Fruit fly (Drosophila melanogaster) whole organism, wandering third instar larva: Measurements from ENCODE around the gene CG6325.

ENCODE experiments used
- Abd-B ChIP-seq: fragments of >200 bp; optimal IDR thresholded peaks from 2 replicates; lab custom pipeline; 2017; ENCODE audit warnings: missing biosample characterization, missing genetic modification characterization
- CG32264 ChIP-seq: fragments of 200-800 bp; sonication (Bioruptor generic); optimal IDR thresholded peaks from 2 replicates; lab custom pipeline; 2016; ENCODE audit warnings: missing biosample characterization, missing genetic modification characterization
- CG9705 ChIP-seq: fragments of 200-800 bp; sonication (Bioruptor generic); optimal IDR thresholded peaks from 2 replicates; lab custom pipeline; 2018; ENCODE audit warnings: missing biosample characterization, mild to moderate bottlenecking, missing genetic modification characterization
- CrebA ChIP-seq: fragments of 200-800 bp; sonication (Bioruptor generic); optimal IDR thresholded peaks from 2 replicates; lab custom pipeline; 2016; ENCODE audit warnings: missing biosample characterization, mild to moderate bottlenecking, missing genetic modification characterization, borderline replicate concordance
- Dfd ChIP-seq: fragments of >200 bp; optimal IDR thresholded peaks from 2 replicates; lab custom pipeline; 2017; ENCODE audit warnings: missing biosample characterization, missing genetic modification characterization
- Dif ChIP-seq: fragments of 200-275, 200-300 bp; sonication (Bioruptor generic); optimal IDR thresholded peaks from 2 replicates; lab custom pipeline; 2018; ENCODE audit warnings: missing biosample characterization, missing genetic modification characterization; ENCODE audit not compliant: partially characterized antibody
- GATAd ChIP-seq: sonication (Bioruptor generic); optimal IDR thresholded peaks from 2 replicates; lab custom pipeline; 2016; ENCODE audit warnings: missing biosample characterization, missing genetic modification characterization
- HLH106 ChIP-seq: fragments of 200-800 bp; optimal IDR thresholded peaks from 3 replicates; lab custom pipeline; 2019; ENCODE audit warnings: missing biosample characterization, mild to moderate bottlenecking, missing genetic modification characterization, moderate library complexity
- Hnf4 ChIP-seq: fragments of 200-800 bp; sonication (Bioruptor generic); optimal IDR thresholded peaks from 2 replicates; lab custom pipeline; 2016; ENCODE audit warnings: missing biosample characterization, mild to moderate bottlenecking, missing genetic modification characterization
- Hr78 ChIP-seq: fragments of >200 bp; optimal IDR thresholded peaks from 2 replicates; lab custom pipeline; 2017; ENCODE audit warnings: missing biosample characterization, missing genetic modification characterization
- Hr83 ChIP-seq: fragments of 200-300 bp; sonication (Bioruptor generic); optimal IDR thresholded peaks from 2 replicates; lab custom pipeline; 2016; ENCODE audit warnings: missing biosample characterization, mild to moderate bottlenecking, missing genetic modification characterization, moderate library complexity; ENCODE audit not compliant: poor library complexity, severe bottlenecking
- Jra ChIP-seq: sonication (Bioruptor generic); optimal IDR thresholded peaks from 2 replicates; lab custom pipeline; 2016; ENCODE audit warnings: missing biosample characterization, missing genetic modification characterization
- Mio ChIP-seq: sonication (Bioruptor generic); optimal IDR thresholded peaks from 2 replicates; lab custom pipeline; 2016; ENCODE audit warnings: missing biosample characterization, missing genetic modification characterization
- Myc ChIP-seq: fragments of >200 bp; optimal IDR thresholded peaks from 2 replicates; lab custom pipeline; 2017
- N ChIP-seq: fragments of >200 bp; optimal IDR thresholded peaks from 2 replicates; lab custom pipeline; 2018; ENCODE audit warnings: missing biosample characterization, missing external identifiers, missing genetic modification characterization
- OdsH ChIP-seq: fragments of 200-800 bp; sonication (Bioruptor generic); optimal IDR thresholded peaks from 2 replicates; lab custom pipeline; 2016; ENCODE audit warnings: missing biosample characterization, mild to moderate bottlenecking, missing genetic modification characterization
- Rel ChIP-seq, 2 experiments: fragments of 200-800 bp; sonication (Bioruptor generic) in 1 of 2; optimal IDR thresholded peaks; 2 replicates in 1 of 2; 3 replicates in 1 of 2; lab custom pipeline; 2016 to 2019; ENCODE audit warnings: mild to moderate bottlenecking in 2 of 2, missing biosample characterization in 2 of 2, missing genetic modification characterization in 2 of 2, moderate library complexity in 1 of 2
- Sp1 ChIP-seq: fragments of 200-800 bp; sonication (Bioruptor generic); optimal IDR thresholded peaks from 3 replicates; lab custom pipeline; 2019; ENCODE audit warnings: missing biosample characterization, mild to moderate bottlenecking, missing genetic modification characterization, moderate library complexity
- Vsx2 ChIP-seq: fragments of 200-300, 225-300 bp; sonication (Bioruptor generic); optimal IDR thresholded peaks from 2 replicates; lab custom pipeline; 2018; ENCODE audit warnings: missing biosample characterization, missing genetic modification characterization; ENCODE audit not compliant: partially characterized antibody
- br ChIP-seq: fragments of 200-800 bp; sonication (Bioruptor generic); optimal IDR thresholded peaks from 2 replicates; lab custom pipeline; 2016; ENCODE audit warnings: missing biosample characterization, missing genetic modification characterization
- brk ChIP-seq: fragments of 200-800 bp; sonication (Bioruptor generic); optimal IDR thresholded peaks from 2 replicates; lab custom pipeline; 2016; ENCODE audit warnings: missing biosample characterization, mild to moderate bottlenecking, missing genetic modification characterization
- dl ChIP-seq, 2 experiments: fragments of 175-275, 200-275 bp in 1 of 2; fragments of 200-275 bp in 1 of 2; sonication (Bioruptor generic); optimal IDR thresholded peaks; lab custom pipeline; 2018; ENCODE audit warnings: mild to moderate bottlenecking in 2 of 2, missing biosample characterization in 2 of 2, missing genetic modification characterization in 2 of 2, moderate library complexity in 2 of 2; ENCODE audit not compliant: partially characterized antibody in 2 of 2, insufficient read depth in 1 of 2
- dmrt93B ChIP-seq: fragments of 200-800 bp; sonication (Bioruptor generic); optimal IDR thresholded peaks from 2 replicates; lab custom pipeline; 2018; ENCODE audit warnings: missing biosample characterization, mild to moderate bottlenecking, missing genetic modification characterization
- dsf ChIP-seq: sonication (Bioruptor generic); optimal IDR thresholded peaks from 2 replicates; lab custom pipeline; 2016; ENCODE audit warnings: missing biosample characterization, missing genetic modification characterization, borderline replicate concordance
- ey ChIP-seq: fragments of 200-800 bp; sonication (Bioruptor generic); optimal IDR thresholded peaks from 2 replicates; lab custom pipeline; 2016; ENCODE audit warnings: missing biosample characterization, missing genetic modification characterization
- foxo ChIP-seq, 2 experiments: fragments of 200-800 bp; sonication (Bioruptor generic); optimal IDR thresholded peaks; 2 replicates in 1 of 2; 3 replicates in 1 of 2; lab custom pipeline; 2016 to 2017; ENCODE audit warnings: missing biosample characterization in 2 of 2, missing genetic modification characterization in 2 of 2
- fru ChIP-seq: fragments of 200-800 bp; sonication (Bioruptor generic); optimal IDR thresholded peaks from 3 replicates; lab custom pipeline; 2016; ENCODE audit warnings: missing biosample characterization, mild to moderate bottlenecking, missing genetic modification characterization
- h ChIP-seq: fragments of 200-800 bp; sonication (Bioruptor generic); optimal IDR thresholded peaks from 3 replicates; lab custom pipeline; 2016; ENCODE audit warnings: missing biosample characterization, mild to moderate bottlenecking, missing genetic modification characterization
- jim ChIP-seq: fragments of 175-275, 200-325 bp; sonication (Bioruptor generic); optimal IDR thresholded peaks from 2 replicates; lab custom pipeline; 2016; ENCODE audit warnings: missing biosample characterization, mild to moderate bottlenecking, missing genetic modification characterization
- lola ChIP-seq: fragments of >200 bp; optimal IDR thresholded peaks from 2 replicates; lab custom pipeline; 2017; ENCODE audit warnings: missing biosample characterization, missing genetic modification characterization
- pan ChIP-seq: fragments of >200 bp; optimal IDR thresholded peaks from 2 replicates; lab custom pipeline; 2017
- psq ChIP-seq: fragments of 200-800 bp; sonication (Bioruptor generic); optimal IDR thresholded peaks from 3 replicates; lab custom pipeline; 2017; ENCODE audit warnings: missing biosample characterization, mild to moderate bottlenecking, missing genetic modification characterization, moderate library complexity
- rgr ChIP-seq: fragments of 200-800 bp; sonication (Bioruptor generic); optimal IDR thresholded peaks from 3 replicates; lab custom pipeline; 2016; ENCODE audit warnings: missing biosample characterization, mild to moderate bottlenecking, missing genetic modification characterization
- sage ChIP-seq: fragments of 200-800 bp; sonication (Bioruptor generic); optimal IDR thresholded peaks from 2 replicates; lab custom pipeline; 2016; ENCODE audit warnings: missing biosample characterization, mild to moderate bottlenecking, missing genetic modification characterization
- sv ChIP-seq: fragments of 200-800 bp; sonication (Bioruptor generic); optimal IDR thresholded peaks from 3 replicates; lab custom pipeline; 2016; ENCODE audit warnings: missing biosample characterization, missing genetic modification characterization
- tai ChIP-seq: sonication (Bioruptor generic); optimal IDR thresholded peaks from 2 replicates; lab custom pipeline; 2016; ENCODE audit warnings: missing biosample characterization, missing genetic modification characterization
- usp ChIP-seq: fragments of >200 bp; optimal IDR thresholded peaks from 2 replicates; lab custom pipeline; 2017; ENCODE audit warnings: missing biosample characterization, missing genetic modification characterization
- woc ChIP-seq: sonication (Bioruptor generic); optimal IDR thresholded peaks from 2 replicates; lab custom pipeline; 2016; ENCODE audit warnings: missing biosample characterization, mild to moderate bottlenecking, missing genetic modification characterization

The CG6325 gene

DNA sequence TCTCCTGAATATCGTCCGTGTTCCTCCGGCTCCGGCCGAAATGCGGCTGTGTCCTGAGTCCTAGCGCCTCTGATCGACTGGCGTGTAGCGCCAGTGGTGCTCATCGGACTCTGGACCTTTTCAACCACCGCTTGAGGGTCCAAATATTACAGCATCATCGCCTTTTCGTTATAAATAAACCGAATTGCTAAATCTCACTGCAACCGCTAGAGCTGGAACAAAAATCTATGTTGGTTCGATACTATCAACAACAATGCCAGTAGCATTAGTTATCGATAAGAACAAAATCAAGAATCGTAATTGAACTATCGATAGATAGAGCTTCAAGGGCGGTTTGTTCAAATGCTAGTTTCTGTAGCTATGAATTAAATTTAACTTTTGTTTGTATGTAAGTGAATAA lies at the start of gene CG6325:
CG6325 (minus strand) TSS at position 220 of the 400 bp plus-strand sequence.
- peak; percentile 19 for TF ChIP-seq Hr83 (GFP tag; lab: Kevin White, UChicago)
- TF ChIP-seq jim (GFP tag; lab: Kevin White, UChicago), result no peak

DNA sequence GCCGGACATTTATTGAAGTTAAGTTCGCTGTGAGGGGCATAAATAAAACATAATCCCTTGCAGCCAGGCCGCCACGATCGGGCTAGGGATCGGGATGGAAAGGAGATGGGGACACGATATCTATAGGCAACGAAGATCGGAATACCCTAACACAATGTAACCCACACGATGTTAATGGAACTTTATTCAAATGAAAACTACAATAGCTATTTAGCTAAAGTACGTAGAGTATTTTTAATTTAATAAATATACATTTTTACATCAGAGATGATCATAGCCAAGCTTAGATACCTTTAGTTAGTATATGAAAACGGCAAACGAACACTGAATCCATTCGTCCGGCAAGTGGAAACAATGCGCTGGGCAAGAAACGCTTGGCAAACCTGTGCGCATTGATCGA lies 47.8 kb upstream of the CG6325 start:
- TF ChIP-seq Jra (no peak), Sp1 (GFP tag; lab: Kevin White, UChicago) (peak; percentile 22), Rel (GFP tag; optimal IDR thresholded peaks at IDR 0.05; lab: Kevin White, UChicago) (no peak), Rel (tag; optimal IDR thresholded peaks at IDR 0.05; lab: Kevin White, UChicago) (no peak), usp (GFP tag; lab: Kevin White, UChicago) (no peak), tai (GFP tag; lab: Kevin White, UChicago) (no peak), Myc (no peak), dmrt93B (GFP tag; lab: Kevin White, UChicago) (peak; percentile 30), foxo (GFP tag; optimal IDR thresholded peaks at IDR 0.05; lab: Kevin White, UChicago) (peak in 1 of 2 experiments; percentile 43), br (GFP tag; lab: Kevin White, UChicago) (no peak), CG9705 (GFP tag; lab: Kevin White, UChicago) (no peak), Dif (GFP tag; lab: Kevin White, UChicago) (no peak), Vsx2 (no peak), CG32264 (no peak), fru (peak; percentile 46), Hnf4 (GFP tag; lab: Kevin White, UChicago) (no peak), brk (no peak), psq (peak; percentile 38), dl (GFP tag; optimal IDR thresholded peaks at IDR 0.05; lab: Kevin White, UChicago; ENCODE audit: insufficient read depth in 1 of 2, partially characterized antibody in 2 of 2) (no peak), OdsH (GFP tag; lab: Kevin White, UChicago) (peak; percentile 17), jim (GFP tag; lab: Kevin White, UChicago) (no peak), Hr83 (GFP tag; lab: Kevin White, UChicago) (no peak), pan (no peak), h (peak; percentile 70), HLH106 (tag; lab: Kevin White, UChicago) (peak; percentile 62), N (GFP tag; lab: Kevin White, UChicago) (no peak), woc (peak; percentile 16), Abd-B (GFP tag; lab: Kevin White, UChicago) (no peak), sv (GFP tag; lab: Kevin White, UChicago) (no peak), sage (GFP tag; lab: Kevin White, UChicago) (no peak), dsf (GFP tag; lab: Kevin White, UChicago) (no peak), ey (GFP tag; lab: Kevin White, UChicago) (peak; percentile 27), rgr (GFP tag; lab: Kevin White, UChicago) (peak; percentile 30), CrebA (GFP tag; lab: Kevin White, UChicago) (no peak), GATAd (GFP tag; lab: Kevin White, UChicago) (no peak), Dfd (GFP tag; lab: Kevin White, UChicago) (no peak), Mio (no peak), lola (GFP tag; lab: Kevin White, UChicago) (no peak), Hr78 (GFP tag; lab: Kevin White, UChicago) (no peak)

DNA sequence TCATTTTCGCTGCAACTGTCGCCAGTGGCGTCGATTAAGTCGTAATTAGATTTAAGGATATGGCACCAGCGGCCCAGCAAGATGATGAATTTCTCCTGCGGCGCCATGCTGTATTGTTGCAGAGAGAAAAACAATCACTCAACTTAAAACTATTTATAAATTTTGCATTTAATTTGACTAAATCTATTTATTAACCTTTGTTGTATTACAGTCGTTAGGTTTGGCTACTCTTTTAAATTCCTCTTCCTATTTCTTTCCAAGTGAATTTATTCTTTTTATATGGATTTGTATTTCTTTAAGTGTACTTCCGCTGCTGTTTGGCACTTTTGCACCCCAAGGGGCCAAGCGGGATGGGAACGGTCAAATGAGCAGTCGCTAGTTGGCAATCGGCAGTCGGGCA lies 41.9 kb upstream of the CG6325 start:
- TF ChIP-seq foxo (GFP tag; optimal IDR thresholded peaks at IDR 0.05; lab: Kevin White, UChicago), result peak in 1 of 2 experiments; percentile 26
- no peak for TF ChIP-seq usp (GFP tag; lab: Kevin White, UChicago)
